Worm (Caenorhabditis elegans) whole organism, late embryonic: ENCODE measurements around the gene T10D4.7.

Experiments
- C08G9.2 ChIP-seq: sonication (generic microtip); optimal IDR thresholded peaks from 2 replicates; lab custom pipeline; 2016; ENCODE audit warnings: mild to moderate bottlenecking, missing genetic modification characterization, moderate library complexity, missing compliant biosample characterization
- ceh-14 ChIP-seq: sonication (generic microtip); optimal IDR thresholded peaks from 2 replicates; lab custom pipeline; 2016; ENCODE audit warnings: missing genotype, missing genetic modification characterization, missing compliant biosample characterization
- ceh-19 ChIP-seq: fragments of 200-800 bp; sonication (Bioruptor generic); optimal IDR thresholded peaks from 2 replicates; lab custom pipeline; 2018; ENCODE audit warnings: mild to moderate bottlenecking, missing genetic modification characterization, missing compliant biosample characterization
- ceh-2 ChIP-seq: sonication (generic microtip); optimal IDR thresholded peaks from 2 replicates; lab custom pipeline; 2016; ENCODE audit warnings: missing genotype, missing genetic modification characterization, missing compliant biosample characterization
- ceh-22 ChIP-seq: sonication (generic microtip); optimal IDR thresholded peaks from 2 replicates; lab custom pipeline; 2017; ENCODE audit warnings: missing biosample characterization, missing genetic modification characterization
- ceh-24 ChIP-seq: sonication (generic microtip); optimal IDR thresholded peaks from 2 replicates; lab custom pipeline; 2016; ENCODE audit warnings: mild to moderate bottlenecking, missing genetic modification characterization, missing compliant biosample characterization
- ceh-30 ChIP-seq: fragments of 150-350 bp; optimal IDR thresholded peaks from 2 replicates; lab custom pipeline; 2014; ENCODE audit warnings: missing biosample characterization, missing genetic modification characterization
- ceh-31 ChIP-seq: sonication (generic microtip); optimal IDR thresholded peaks from 2 replicates; lab custom pipeline; 2016; ENCODE audit warnings: missing genetic modification characterization, missing compliant biosample characterization
- ceh-34 ChIP-seq: sonication (generic microtip); optimal IDR thresholded peaks from 2 replicates; lab custom pipeline; 2016; ENCODE audit warnings: mild to moderate bottlenecking, missing genetic modification characterization, missing compliant biosample characterization
- ceh-6 ChIP-seq: fragments of 200-800 bp; sonication (Bioruptor generic); optimal IDR thresholded peaks from 2 replicates; lab custom pipeline; 2018; ENCODE audit warnings: mild to moderate bottlenecking, missing genetic modification characterization, missing compliant biosample characterization
- ceh-9 ChIP-seq: sonication (generic microtip); optimal IDR thresholded peaks from 2 replicates; lab custom pipeline; 2016; ENCODE audit warnings: mild to moderate bottlenecking, missing genetic modification characterization, inconsistent platforms, missing compliant biosample characterization
- elt-4 ChIP-seq: sonication (generic microtip); optimal IDR thresholded peaks from 2 replicates; lab custom pipeline; 2016; ENCODE audit warnings: missing genetic modification characterization, missing compliant biosample characterization
- fkh-6 ChIP-seq: sonication (generic microtip); optimal IDR thresholded peaks from 2 replicates; lab custom pipeline; 2016; ENCODE audit warnings: missing genetic modification characterization, missing compliant biosample characterization
- hlh-13 ChIP-seq: fragments of 200-800 bp; sonication (Bioruptor generic); optimal IDR thresholded peaks from 2 replicates; lab custom pipeline; 2018; ENCODE audit warnings: mild to moderate bottlenecking, missing genetic modification characterization, missing compliant biosample characterization
- hlh-6 ChIP-seq: sonication (generic microtip); optimal IDR thresholded peaks from 2 replicates; lab custom pipeline; 2016; ENCODE audit warnings: missing genotype, missing genetic modification characterization, missing compliant biosample characterization
- hlh-8 ChIP-seq: sonication (generic microtip); optimal IDR thresholded peaks from 2 replicates; lab custom pipeline; 2016; ENCODE audit warnings: missing genotype, missing genetic modification characterization, missing compliant biosample characterization
- lim-6 ChIP-seq: sonication (generic microtip); optimal IDR thresholded peaks from 2 replicates; lab custom pipeline; 2016; ENCODE audit warnings: missing genetic modification characterization, missing compliant biosample characterization
- lin-11 ChIP-seq: fragments of 200-800 bp; sonication (Bioruptor generic); optimal IDR thresholded peaks from 2 replicates; lab custom pipeline; 2018; ENCODE audit warnings: mild to moderate bottlenecking, missing genetic modification characterization, missing compliant biosample characterization
- mec-3 ChIP-seq: sonication (generic microtip); optimal IDR thresholded peaks from 2 replicates; lab custom pipeline; 2016; ENCODE audit warnings: borderline replicate concordance, missing genetic modification characterization, missing compliant biosample characterization
- nhr-11 ChIP-seq: fragments of 150-350 bp; optimal IDR thresholded peaks from 2 replicates; lab custom pipeline; 2014; ENCODE audit warnings: missing biosample characterization, missing genetic modification characterization
- nhr-232 ChIP-seq: sonication (generic microtip); optimal IDR thresholded peaks from 2 replicates; lab custom pipeline; 2016; ENCODE audit warnings: missing genetic modification characterization, missing compliant biosample characterization
- npax-4 ChIP-seq: sonication (generic microtip); optimal IDR thresholded peaks from 2 replicates; lab custom pipeline; 2016; ENCODE audit warnings: missing genetic modification characterization, missing compliant biosample characterization
- odd-2 ChIP-seq: sonication (generic microtip); optimal IDR thresholded peaks from 2 replicates; lab custom pipeline; 2017; ENCODE audit warnings: antibody characterized with exemption, mild to moderate bottlenecking, missing genetic modification characterization, missing compliant biosample characterization
- pag-3 ChIP-seq: sonication (generic microtip); optimal IDR thresholded peaks from 2 replicates; lab custom pipeline; 2016; ENCODE audit warnings: missing compliant biosample characterization, missing genetic modification characterization, borderline replicate concordance
- pha-2 ChIP-seq: sonication (generic microtip); optimal IDR thresholded peaks from 2 replicates; lab custom pipeline; 2017; ENCODE audit warnings: mild to moderate bottlenecking, missing genetic modification characterization, missing compliant biosample characterization
- ref-2 ChIP-seq: sonication (generic microtip); optimal IDR thresholded peaks from 2 replicates; lab custom pipeline; 2016; ENCODE audit warnings: missing genetic modification characterization, missing compliant biosample characterization
- rnt-1 ChIP-seq: sonication (generic microtip); optimal IDR thresholded peaks from 2 replicates; lab custom pipeline; 2016; ENCODE audit warnings: missing genetic modification characterization, missing compliant biosample characterization
- sdc-2 ChIP-seq: sonication (generic microtip); optimal IDR thresholded peaks from 2 replicates; lab custom pipeline; 2016; ENCODE audit warnings: missing genotype, missing genetic modification characterization, missing compliant biosample characterization
- sox-2 ChIP-seq: fragments of 200-800 bp; sonication (Bioruptor generic); IDR thresholded peaks from 2 replicates; pipeline ENCODE4 v1.3.6; 2022; ENCODE audit warnings: missing genetic modification reagents, missing genetic modification characterization, missing compliant biosample characterization
- unc-42 ChIP-seq: sonication (generic microtip); optimal IDR thresholded peaks from 2 replicates; lab custom pipeline; 2016; ENCODE audit warnings: missing genotype, missing genetic modification characterization, missing compliant biosample characterization
- unc-55 ChIP-seq: sonication (generic microtip); optimal IDR thresholded peaks from 2 replicates; lab custom pipeline; 2017; ENCODE audit warnings: missing biosample characterization, missing genetic modification reagents, missing genetic modification characterization

The T10D4.7 gene

ce11 chrII:3149521-3150190 lies 32.1 kb downstream of the T10D4.7 start, which contains the start of the genes T10D4.11 and T10D4.1:
Gene T10D4.11 (minus strand): TSS chrII:3149621.
Gene T10D4.1 (plus strand): TSS chrII:3150140.
- no peak for TF ChIP-seq odd-2 (tag; lab: Kevin White, UChicago)
- TF ChIP-seq, all 69 proteins: peak for 0

- TF ChIP-seq pag-3 (tag; lab: Kevin White, UChicago) (no peak), ceh-24 (tag; lab: Kevin White, UChicago) (no peak), npax-4 (tag; lab: Kevin White, UChicago) (no peak), lin-11 (tag; lab: Kevin White, UChicago) (no peak), unc-42 (no peak), odd-2 (tag; lab: Kevin White, UChicago) (no peak), mec-3 (tag; lab: Kevin White, UChicago) (no peak), ceh-34 (tag; lab: Kevin White, UChicago) (no peak), pha-2 (tag; lab: Kevin White, UChicago) (no peak), nhr-232 (no peak), rnt-1 (tag; lab: Kevin White, UChicago) (no peak), sdc-2 (tag; lab: Kevin White, UChicago) (no peak)
Measured at ce11 chrII:3151615-3152014, 34.0 kb downstream of the T10D4.7 start, which contains the start of the genes T10D4.14 and T10D4.19. Gene T10D4.14 (minus strand): TSS chrII:3151715. Gene T10D4.19 (plus strand): TSS chrII:3151918.

ce11 chrII:3154383-3154782 lies 36.8 kb downstream of the T10D4.7 start, which contains the start of gene sri-32:
Gene sri-32 (minus strand): TSS chrII:3154483.
- TF ChIP-seq unc-55 (GFP tag; lab: Kevin White, UChicago): no peak
- TF ChIP-seq ceh-30 (tag; lab: Kevin White, UChicago): no peak
- TF ChIP-seq lim-6 (tag; lab: Kevin White, UChicago): no peak
- no peak for TF ChIP-seq sdc-2 (tag; lab: Kevin White, UChicago)
- no peak for TF ChIP-seq fkh-6 (tag; lab: Kevin White, UChicago)
- TF ChIP-seq hlh-13 (GFP tag; lab: Kevin White, UChicago): no peak
- no peak for TF ChIP-seq ceh-9 (tag; lab: Kevin White, UChicago)
- TF ChIP-seq elt-4: no peak
- no peak for TF ChIP-seq ceh-31 (tag; lab: Kevin White, UChicago)
- no peak for TF ChIP-seq ref-2 (tag; lab: Kevin White, UChicago)
- TF ChIP-seq ceh-19: no peak
- TF ChIP-seq ceh-22: no peak
- no peak for TF ChIP-seq C08G9.2 (tag; lab: Kevin White, UChicago)
- TF ChIP-seq ceh-14 (tag; lab: Kevin White, UChicago): no peak
- no peak for TF ChIP-seq hlh-8 (tag; lab: Kevin White, UChicago)
- no peak for TF ChIP-seq ceh-6 (GFP tag; lab: Kevin White, UChicago)

ce11 chrII:3156749-3157148 lies 39.2 kb downstream of the T10D4.7 start, which contains the start of gene sri-33:
Gene sri-33 (minus strand): TSS chrII:3156849.
- no peak for TF ChIP-seq sox-2 (GFP tag; lab: Robert Waterston, UW)
- TF ChIP-seq mec-3 (tag; lab: Kevin White, UChicago): no peak
- no peak for TF ChIP-seq hlh-6 (tag; lab: Kevin White, UChicago)

- no peak for TF ChIP-seq ceh-24 (tag; lab: Kevin White, UChicago)
- no peak for TF ChIP-seq ceh-19
- TF ChIP-seq hlh-6 (tag; lab: Kevin White, UChicago): no peak
- TF ChIP-seq ref-2 (tag; lab: Kevin White, UChicago): no peak
- no peak for TF ChIP-seq hlh-13 (GFP tag; lab: Kevin White, UChicago)
- TF ChIP-seq nhr-11 (tag; lab: Kevin White, UChicago): no peak
- TF ChIP-seq ceh-2 (tag; lab: Kevin White, UChicago): no peak
Measured at ce11 chrII:3158985-3159384, 41.4 kb downstream of the T10D4.7 start, which contains the start of gene sri-34. Gene sri-34 (minus strand): TSS chrII:3159085.
